Worm (Caenorhabditis elegans) whole organism, L1 larva: ENCODE data around the gene ZK1321.1.

Source experiments
- fkh-10 ChIP-seq: sonication (generic microtip); optimal IDR thresholded peaks from 2 replicates; lab custom pipeline; 2017; ENCODE audit warnings: missing biosample characterization, missing genetic modification reagents, missing genetic modification characterization
- fos-1 ChIP-seq: fragments of 150-350 bp; optimal IDR thresholded peaks from 2 replicates; lab custom pipeline; 2014; ENCODE audit warnings: missing biosample characterization, missing genetic modification characterization
- nhr-237 ChIP-seq: fragments of 150-350 bp; optimal IDR thresholded peaks from 2 replicates; lab custom pipeline; 2014; ENCODE audit warnings: missing biosample characterization, missing genetic modification characterization
- nhr-28 ChIP-seq: fragments of 150-350 bp; optimal IDR thresholded peaks from 2 replicates; lab custom pipeline; 2014; ENCODE audit warnings: missing biosample characterization, missing genetic modification characterization
- nhr-76 ChIP-seq: sonication (generic microtip); optimal IDR thresholded peaks from 2 replicates; lab custom pipeline; 2017; ENCODE audit warnings: missing biosample characterization, missing genetic modification characterization
- unc-62 ChIP-seq: fragments of 150-350 bp; optimal IDR thresholded peaks from 2 replicates; lab custom pipeline; 2014; ENCODE audit warnings: missing biosample characterization, missing genetic modification reagents, missing genetic modification characterization

DNA sequence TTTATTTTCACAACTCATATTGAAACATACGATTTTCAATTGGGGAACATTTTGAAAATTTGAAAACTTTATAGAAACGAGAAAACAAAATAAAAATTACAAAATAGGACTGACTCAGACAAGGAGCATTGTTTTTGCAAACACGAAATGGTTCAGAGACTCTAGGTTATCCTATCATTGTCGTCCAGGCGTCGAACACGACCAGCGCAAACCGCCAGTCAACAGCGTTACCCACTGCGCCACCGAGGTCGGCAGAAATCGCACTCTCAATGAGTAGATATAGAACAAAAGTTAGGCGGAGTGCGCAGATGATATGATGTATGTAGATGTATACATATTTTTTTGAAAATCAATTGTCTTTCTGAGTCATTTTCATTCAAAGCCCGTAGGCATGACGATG lies 20.8 kb downstream of the ZK1321.1 start:
- no peak for TF ChIP-seq nhr-28
- TF ChIP-seq fos-1, result no peak
- TF ChIP-seq nhr-76 (tag; lab: Kevin White, UChicago), result no peak
- no peak for TF ChIP-seq fkh-10
- no peak for TF ChIP-seq unc-62 (GFP tag; lab: Kevin White, UChicago)
- no peak for TF ChIP-seq nhr-237 (tag; lab: Kevin White, UChicago)
